Worm (Caenorhabditis elegans) whole organism, young adult: Measurements from ENCODE around the gene ZK596.3.

ENCODE experiments used
- B0261.1 ChIP-seq: sonication (generic microtip); optimal IDR thresholded peaks from 2 replicates; lab custom pipeline; 2016; ENCODE audit warnings: mild to moderate bottlenecking, missing genetic modification characterization, moderate library complexity, missing compliant biosample characterization
- B0336.3 ChIP-seq: fragments of 200-800 bp; sonication (Bioruptor generic); IDR thresholded peaks from 2 replicates; pipeline ENCODE4 v1.3.6; 2022; ENCODE audit warnings: missing genetic modification characterization, missing compliant biosample characterization
- F10E7.11 ChIP-seq: sonication (generic microtip); optimal IDR thresholded peaks from 2 replicates; lab custom pipeline; 2017; ENCODE audit warnings: mild to moderate bottlenecking, missing genetic modification characterization, moderate library complexity, missing compliant biosample characterization
- F22D6.2 ChIP-seq: sonication (generic microtip); optimal IDR thresholded peaks from 2 replicates; lab custom pipeline; 2016; ENCODE audit warnings: mild to moderate bottlenecking, missing genetic modification characterization, missing compliant biosample characterization
- F52B5.7 ChIP-seq: sonication (generic microtip); optimal IDR thresholded peaks from 2 replicates; lab custom pipeline; 2016; ENCODE audit warnings: mild to moderate bottlenecking, missing genetic modification characterization, missing compliant biosample characterization
- K11D2.4 ChIP-seq: fragments of 200-800 bp; sonication (Bioruptor generic); IDR thresholded peaks from 2 replicates; pipeline ENCODE4 v1.3.6; 2022; ENCODE audit warnings: missing genetic modification reagents, missing genetic modification characterization, missing compliant biosample characterization
- K12H6.12 ChIP-seq: fragments of 200-800 bp; sonication (Bioruptor generic); optimal IDR thresholded peaks from 2 replicates; lab custom pipeline; 2018; ENCODE audit warnings: mild to moderate bottlenecking, missing genetic modification characterization, missing compliant biosample characterization
- T07F8.4 ChIP-seq: sonication (generic microtip); optimal IDR thresholded peaks from 2 replicates; lab custom pipeline; 2016; ENCODE audit warnings: mild to moderate bottlenecking, missing genetic modification characterization, moderate library complexity, missing compliant biosample characterization
- Y95B8A.8 ChIP-seq: fragments of 200-800 bp; sonication (Bioruptor generic); IDR thresholded peaks from 2 replicates; pipeline ENCODE4 v1.3.6; 2022; ENCODE audit warnings: missing genetic modification reagents, missing genetic modification characterization, missing compliant biosample characterization
- ZK185.1 ChIP-seq: sonication (generic microtip); optimal IDR thresholded peaks from 2 replicates; lab custom pipeline; 2016; ENCODE audit warnings: mild to moderate bottlenecking, missing genetic modification characterization, missing compliant biosample characterization; ENCODE audit not compliant: poor library complexity, severe bottlenecking
- ama-1 ChIP-seq, 3 experiments: fragments of 150-350 bp in 1 of 3; sonication (generic microtip) in 2 of 3; optimal IDR thresholded peaks; 2 replicates each; lab custom pipeline; 2014 to 2018; ENCODE audit warnings: missing biosample characterization in 2 of 3, missing genetic modification characterization in 2 of 3, missing genetic modification reagents in 2 of 3
- aptf-2 ChIP-seq: fragments of 200-800 bp; sonication (Bioruptor generic); conservative IDR thresholded peaks from 2 replicates; pipeline ENCODE4 v1.3.6; 2022; ENCODE audit warnings: missing genetic modification reagents, missing genetic modification characterization, missing compliant biosample characterization
- atf-7 ChIP-seq: sonication (generic microtip); optimal IDR thresholded peaks from 2 replicates; lab custom pipeline; 2017; ENCODE audit warnings: mild to moderate bottlenecking, missing genetic modification characterization, missing compliant biosample characterization
- attf-5 ChIP-seq: fragments of 200-800 bp; sonication (Bioruptor generic); optimal IDR thresholded peaks from 2 replicates; lab custom pipeline; 2018; ENCODE audit warnings: mild to moderate bottlenecking, missing genetic modification characterization, missing compliant biosample characterization
- ceh-100 ChIP-seq: fragments of 200-800 bp; sonication (Bioruptor generic); IDR thresholded peaks from 2 replicates; pipeline ENCODE4 v1.3.6; 2022; ENCODE audit warnings: missing genetic modification reagents, missing genetic modification characterization, missing compliant biosample characterization
- ceh-27 ChIP-seq: fragments of 200-800 bp; sonication (Bioruptor generic); optimal IDR thresholded peaks from 2 replicates; lab custom pipeline; 2018; ENCODE audit warnings: mild to moderate bottlenecking, missing genetic modification characterization, moderate library complexity, missing compliant biosample characterization
- dox-1 ChIP-seq: fragments of 200-800 bp; sonication (Bioruptor generic); IDR thresholded peaks from 2 replicates; pipeline ENCODE4 v1.3.6; 2022; ENCODE audit warnings: missing genetic modification reagents, missing genetic modification characterization, missing compliant biosample characterization
- dpff-1 ChIP-seq: sonication (generic microtip); optimal IDR thresholded peaks from 2 replicates; lab custom pipeline; 2017; ENCODE audit warnings: mild to moderate bottlenecking, missing genetic modification characterization, missing compliant biosample characterization
- egl-44 ChIP-seq: fragments of 200-800 bp; sonication (Bioruptor generic); IDR thresholded peaks from 2 replicates; pipeline ENCODE4 v1.3.6; 2022; ENCODE audit warnings: missing genetic modification reagents, missing genetic modification characterization, missing compliant biosample characterization
- ets-4 ChIP-seq: fragments of 200-800 bp; sonication (Bioruptor generic); optimal IDR thresholded peaks from 2 replicates; lab custom pipeline; 2018; ENCODE audit warnings: mild to moderate bottlenecking, missing genetic modification characterization, missing compliant biosample characterization
- fkh-3 ChIP-seq: sonication (generic microtip); optimal IDR thresholded peaks from 2 replicates; lab custom pipeline; 2016; ENCODE audit warnings: mild to moderate bottlenecking, missing genetic modification characterization, missing compliant biosample characterization
- him-1 ChIP-seq: sonication (generic microtip); optimal IDR thresholded peaks from 2 replicates; lab custom pipeline; 2016; ENCODE audit warnings: missing genotype, missing genetic modification reagents, missing genetic modification characterization, missing compliant biosample characterization
- hlh-12 ChIP-seq: sonication (generic microtip); optimal IDR thresholded peaks from 2 replicates; lab custom pipeline; 2016; ENCODE audit warnings: missing genetic modification characterization, missing compliant biosample characterization
- hmg-1.2 ChIP-seq: fragments of 200-800 bp; sonication (Bioruptor generic); IDR thresholded peaks from 2 replicates; pipeline ENCODE4 v1.3.6; 2022; ENCODE audit warnings: missing genetic modification reagents, missing genetic modification characterization, missing compliant biosample characterization
- hsf-1 ChIP-seq: fragments of 200-800 bp; sonication (Bioruptor generic); IDR thresholded peaks from 2 replicates; pipeline ENCODE4 v1.3.6; 2022; ENCODE audit warnings: missing genetic modification reagents, missing genetic modification characterization, missing compliant biosample characterization
- let-526 ChIP-seq: fragments of 200-800 bp; sonication (Bioruptor generic); IDR thresholded peaks from 2 replicates; pipeline ENCODE4 v1.3.6; 2022; ENCODE audit warnings: missing genetic modification reagents, missing genetic modification characterization, missing compliant biosample characterization
- lin-26 ChIP-seq: fragments of 200-800 bp; sonication (Bioruptor generic); IDR thresholded peaks from 2 replicates; pipeline ENCODE4 v1.3.6; 2022; ENCODE audit warnings: missing genetic modification reagents, missing genetic modification characterization, missing compliant biosample characterization
- lin-35 ChIP-seq, 3 experiments: fragments of 150-350 bp in 2 of 3; sonication (generic microtip) in 1 of 3; optimal IDR thresholded peaks; 2 replicates each; lab custom pipeline; 2014 to 2018; ENCODE audit warnings: missing biosample characterization in 3 of 3, missing genetic modification characterization in 3 of 3, missing genetic modification reagents in 3 of 3
- lin-40 ChIP-seq: sonication (generic microtip); optimal IDR thresholded peaks from 2 replicates; lab custom pipeline; 2016; ENCODE audit warnings: missing genetic modification characterization, mild to moderate bottlenecking, missing compliant biosample characterization, missing genotype, missing genetic modification reagents
- lin-54 ChIP-seq: fragments of 200-800 bp; sonication (Bioruptor generic); optimal IDR thresholded peaks from 2 replicates; lab custom pipeline; 2018; ENCODE audit warnings: mild to moderate bottlenecking, missing genetic modification characterization, missing compliant biosample characterization
- lir-1 ChIP-seq: fragments of 200-800 bp; sonication (Bioruptor generic); conservative IDR thresholded peaks from 2 replicates; pipeline ENCODE4 v1.3.6; 2022; ENCODE audit warnings: missing genetic modification reagents, missing genetic modification characterization, missing compliant biosample characterization
- lsy-27 ChIP-seq: sonication (generic microtip); optimal IDR thresholded peaks from 2 replicates; lab custom pipeline; 2017; ENCODE audit warnings: missing genetic modification characterization, mild to moderate bottlenecking, missing compliant biosample characterization, antibody characterized with exemption, missing genotype, borderline replicate concordance; ENCODE audit not compliant: insufficient read depth
- madf-10 ChIP-seq: sonication (generic microtip); optimal IDR thresholded peaks from 2 replicates; lab custom pipeline; 2016; ENCODE audit warnings: mild to moderate bottlenecking, missing genetic modification characterization, missing compliant biosample characterization
- madf-3 ChIP-seq: fragments of 200-800 bp; sonication (Bioruptor generic); IDR thresholded peaks from 2 replicates; pipeline ENCODE4 v1.3.6; 2022; ENCODE audit warnings: missing genetic modification reagents, missing genetic modification characterization, missing compliant biosample characterization
- madf-8 ChIP-seq: fragments of 200-800 bp; sonication (Bioruptor generic); conservative IDR thresholded peaks from 2 replicates; pipeline ENCODE4 v1.3.6; 2022; ENCODE audit warnings: missing genetic modification reagents, missing genetic modification characterization, missing compliant biosample characterization
- mcd-1 ChIP-seq: fragments of 200-800 bp; sonication (Bioruptor generic); IDR thresholded peaks from 2 replicates; pipeline ENCODE4 v1.3.6; 2022; ENCODE audit warnings: missing genetic modification reagents, missing genetic modification characterization, missing compliant biosample characterization
- mel-28 ChIP-seq: sonication (generic microtip); optimal IDR thresholded peaks from 2 replicates; lab custom pipeline; 2016; ENCODE audit warnings: borderline replicate concordance, mild to moderate bottlenecking, missing genetic modification characterization, missing compliant biosample characterization
- nfya-2 ChIP-seq: fragments of 200-800 bp; sonication (Bioruptor generic); IDR thresholded peaks from 2 replicates; pipeline ENCODE4 v1.3.6; 2022; ENCODE audit warnings: missing genetic modification reagents, missing genetic modification characterization, missing compliant biosample characterization
- pbrm-1 ChIP-seq: fragments of 200-800 bp; sonication (Bioruptor generic); IDR thresholded peaks from 2 replicates; pipeline ENCODE4 v1.3.6; 2022; ENCODE audit warnings: missing genetic modification reagents, missing genetic modification characterization, missing compliant biosample characterization
- rcor-1 ChIP-seq: fragments of 200-800 bp; sonication (Bioruptor generic); IDR thresholded peaks from 2 replicates; pipeline ENCODE4 v1.3.6; 2022; ENCODE audit warnings: missing genetic modification reagents, missing genetic modification characterization, missing compliant biosample characterization
- rec-8 ChIP-seq, 2 experiments: sonication (generic microtip); optimal IDR thresholded peaks; 2 replicates each; lab custom pipeline; 2016; ENCODE audit warnings: mild to moderate bottlenecking in 2 of 2, missing genetic modification characterization in 2 of 2, missing genetic modification reagents in 2 of 2, missing genotype in 2 of 2, missing biosample characterization in 1 of 2, missing compliant biosample characterization in 1 of 2, moderate library complexity in 1 of 2
- snpc-4 ChIP-seq, 5 experiments: fragments of 150-350 bp in 1 of 5; sonication (generic microtip) in 4 of 5; optimal IDR thresholded peaks; 2 replicates each; lab custom pipeline; 2014 to 2018; ENCODE audit warnings: missing genetic modification characterization in 5 of 5, missing biosample characterization in 3 of 5, antibody characterized with exemption in 2 of 5, mild to moderate bottlenecking in 2 of 5, missing compliant biosample characterization in 2 of 5, missing genotype in 2 of 5, moderate library complexity in 2 of 5, missing genetic modification reagents in 1 of 5
- somi-1 ChIP-seq: fragments of 200-800 bp; sonication (Bioruptor generic); optimal IDR thresholded peaks from 2 replicates; lab custom pipeline; 2018; ENCODE audit warnings: mild to moderate bottlenecking, missing genetic modification characterization, missing compliant biosample characterization
- tbp1 ChIP-seq: fragments of 200-800 bp; sonication (Bioruptor generic); optimal IDR thresholded peaks from 2 replicates; lab custom pipeline; 2018; ENCODE audit warnings: mild to moderate bottlenecking, missing genetic modification characterization, missing compliant biosample characterization
- tlf-1 ChIP-seq: fragments of 200-800 bp; sonication (Bioruptor generic); optimal IDR thresholded peaks from 2 replicates; lab custom pipeline; 2018; ENCODE audit warnings: mild to moderate bottlenecking, missing genetic modification characterization, missing compliant biosample characterization
- zfh-2 ChIP-seq: fragments of 200-800 bp; sonication (Bioruptor generic); conservative IDR thresholded peaks from 2 replicates; pipeline ENCODE4 v1.3.6; 2022; ENCODE audit warnings: missing genetic modification reagents, missing genetic modification characterization, missing compliant biosample characterization
- ztf-22 ChIP-seq: fragments of 200-800 bp; sonication (Bioruptor generic); optimal IDR thresholded peaks from 2 replicates; lab custom pipeline; 2018; ENCODE audit warnings: mild to moderate bottlenecking, missing genetic modification characterization, moderate library complexity, missing compliant biosample characterization

ZK596.3 gene

ce11 chrIV:10935336-10935735 lies 31.2 kb upstream of the ZK596.3 start:
- TF ChIP-seq rcor-1 (peak; percentile 29; the same call in 1 of the 2 replicates), tbp1 (GFP tag; lab: Kevin White, UChicago) (peak; percentile 54), ets-4 (GFP tag; lab: Kevin White, UChicago) (no peak), him-1 (no peak), attf-5 (GFP tag; lab: Kevin White, UChicago) (peak; percentile 72), T07F8.4 (tag; lab: Kevin White, UChicago) (no peak), lsy-27 (no peak), F22D6.2 (tag; lab: Kevin White, UChicago) (peak; percentile 18), lin-35 (GFP tag; optimal IDR thresholded peaks at IDR 0.05; lab: Kevin White, UChicago) (peak in 1 of 3 experiments; percentile 85), aptf-2 (GFP tag; lab: Robert Waterston, UW) (no peak), hmg-1.2 (GFP tag; lab: Robert Waterston, UW) (peak; percentile 77), tlf-1 (GFP tag; lab: Kevin White, UChicago) (peak; percentile 78), snpc-4 (GFP tag; optimal IDR thresholded peaks at IDR 0.05; lab: Kevin White, UChicago) (no peak), snpc-4 (tag; optimal IDR thresholded peaks at IDR 0.05; lab: Kevin White, UChicago) (peak in 1 of 4 experiments; percentile 10), fkh-3 (no peak), B0261.1 (tag; lab: Kevin White, UChicago) (no peak), Y95B8A.8 (GFP tag; lab: Robert Waterston, UW) (peak; percentile 88), K11D2.4 (peak; percentile 88), lir-1 (GFP tag; lab: Robert Waterston, UW) (peak; percentile 55), mcd-1 (GFP tag; lab: Robert Waterston, UW) (peak; percentile 76), egl-44 (GFP tag; lab: Robert Waterston, UW) (peak; percentile 74), dpff-1 (no peak), hsf-1 (GFP tag; lab: Robert Waterston, UW) (no peak), ZK185.1 (tag; lab: Kevin White, UChicago) (peak; percentile 71), madf-3 (peak; percentile 80; the same call in 1 of the 2 replicates), zfh-2 (GFP tag; lab: Robert Waterston, UW) (peak; percentile 58), F10E7.11 (tag; lab: Kevin White, UChicago) (peak; percentile 11), K12H6.12 (tag; lab: Kevin White, UChicago) (peak; percentile 71), ceh-27 (GFP tag; lab: Kevin White, UChicago) (peak; percentile 83), ztf-22 (GFP tag; lab: Kevin White, UChicago) (peak; percentile 75), ceh-100 (GFP tag; lab: Robert Waterston, UW) (no peak), madf-10 (tag; lab: Kevin White, UChicago) (peak; percentile 59), hlh-12 (tag; lab: Kevin White, UChicago) (no peak), lin-26 (GFP tag; lab: Robert Waterston, UW) (0 out of 2 replicates have a peak, but pooled peaks have one; percentile 65), ama-1 (optimal IDR thresholded peaks at IDR 0.05; lab: Kevin White, UChicago) (peak; percentile 93), ama-1 (GFP tag; optimal IDR thresholded peaks at IDR 0.05; lab: Kevin White, UChicago) (no peak), B0336.3 (GFP tag; lab: Robert Waterston, UW) (peak; percentile 17; the same call in 1 of the 2 replicates), lin-40 (tag; lab: Kevin White, UChicago) (peak; percentile 51), madf-8 (GFP tag; lab: Robert Waterston, UW) (no peak), dox-1 (GFP tag; lab: Robert Waterston, UW) (peak; percentile 75), let-526 (peak; percentile 89), F52B5.7 (tag; lab: Kevin White, UChicago) (peak; percentile 73), atf-7 (tag; lab: Kevin White, UChicago) (peak; percentile 74), lin-54 (GFP tag; lab: Kevin White, UChicago) (peak; percentile 62), somi-1 (GFP tag; lab: Kevin White, UChicago) (peak; percentile 91), mel-28 (tag; lab: Kevin White, UChicago) (no peak), nfya-2 (GFP tag; lab: Robert Waterston, UW) (no peak), rec-8 (tag; optimal IDR thresholded peaks at IDR 0.05; lab: Kevin White, UChicago) (no peak), pbrm-1 (peak; percentile 74)
